Worm (Caenorhabditis elegans) whole organism, early embryonic: ENCODE measurements around the gene F36D3.1.
"Not testable (repeated sequence)": the region's sequence is repeated elsewhere in the genome, so short reads cannot be mapped to it uniquely, and the experiment has no call there.

Experiments
- B0310.2 ChIP-seq: sonication (generic microtip); optimal IDR thresholded peaks from 2 replicates; lab custom pipeline; 2016; ENCODE audit warnings: mild to moderate bottlenecking, missing genetic modification characterization, missing compliant biosample characterization
- F13C5.2 ChIP-seq: sonication (generic microtip); optimal IDR thresholded peaks from 2 replicates; lab custom pipeline; 2017; ENCODE audit warnings: mild to moderate bottlenecking, missing genetic modification characterization, inconsistent platforms, missing compliant biosample characterization
- aly-1 ChIP-seq: sonication (generic microtip); optimal IDR thresholded peaks from 2 replicates; lab custom pipeline; 2016; ENCODE audit warnings: missing genetic modification characterization, missing compliant biosample characterization
- ama-1 ChIP-seq: fragments of 150-350 bp; optimal IDR thresholded peaks from 2 replicates; lab custom pipeline; 2014
- ceh-13 ChIP-seq: fragments of 200-800 bp; sonication (Bioruptor generic); optimal IDR thresholded peaks from 2 replicates; lab custom pipeline; 2018; ENCODE audit warnings: mild to moderate bottlenecking, missing genetic modification characterization, missing compliant biosample characterization
- ceh-36 ChIP-seq: sonication (generic microtip); optimal IDR thresholded peaks from 2 replicates; lab custom pipeline; 2016; ENCODE audit warnings: missing genetic modification characterization, inconsistent platforms, missing compliant biosample characterization
- ets-7 ChIP-seq: sonication (generic microtip); optimal IDR thresholded peaks from 2 replicates; lab custom pipeline; 2016; ENCODE audit warnings: missing genotype, missing genetic modification characterization, missing compliant biosample characterization
- flt-1 ChIP-seq: fragments of 200-800 bp; sonication (Bioruptor generic); IDR thresholded peaks from 2 replicates; pipeline ENCODE4 v1.3.6; 2022; ENCODE audit warnings: missing genetic modification characterization, missing compliant biosample characterization
- hmbx-1 ChIP-seq: sonication (generic microtip); optimal IDR thresholded peaks from 2 replicates; lab custom pipeline; 2016; ENCODE audit warnings: mild to moderate bottlenecking, missing genetic modification characterization, missing compliant biosample characterization
- hmg-4 ChIP-seq: fragments of 200-800 bp; sonication (Bioruptor generic); optimal IDR thresholded peaks from 2 replicates; lab custom pipeline; 2018; ENCODE audit warnings: mild to moderate bottlenecking, missing genetic modification characterization, missing compliant biosample characterization
- hnd-1 ChIP-seq: sonication (generic microtip); optimal IDR thresholded peaks from 2 replicates; lab custom pipeline; 2016; ENCODE audit warnings: missing genetic modification characterization, missing compliant biosample characterization
- pes-1 ChIP-seq: fragments of 200-800 bp; sonication (Bioruptor generic); IDR thresholded peaks from 2 replicates; pipeline ENCODE4 v1.3.6; 2022; ENCODE audit warnings: missing genetic modification reagents, missing genetic modification characterization, missing compliant biosample characterization
- scrt-1 ChIP-seq: fragments of 200-800 bp; sonication (Bioruptor generic); IDR thresholded peaks from 2 replicates; pipeline ENCODE4 v1.3.6; 2022; ENCODE audit warnings: missing genetic modification characterization, missing compliant biosample characterization
- sea-1 ChIP-seq: fragments of 200-800 bp; sonication (Bioruptor generic); conservative IDR thresholded peaks from 2 replicates; pipeline ENCODE4 v1.3.6; 2022; ENCODE audit warnings: missing genetic modification characterization, missing compliant biosample characterization
- tbx-11 ChIP-seq: fragments of 200-800 bp; sonication (Bioruptor generic); IDR thresholded peaks from 2 replicates; pipeline ENCODE4 v1.3.6; 2022; ENCODE audit warnings: missing genetic modification characterization, missing compliant biosample characterization
- tbx-37 ChIP-seq: fragments of 200-800 bp; sonication (Bioruptor generic); conservative IDR thresholded peaks from 2 replicates; pipeline ENCODE4 v1.3.6; 2022; ENCODE audit warnings: missing genetic modification reagents, missing genetic modification characterization, missing compliant biosample characterization
- tra-4 ChIP-seq: sonication (generic microtip); optimal IDR thresholded peaks from 2 replicates; lab custom pipeline; 2017; ENCODE audit warnings: missing genetic modification characterization, missing compliant biosample characterization

The F36D3.1 gene

DNA sequence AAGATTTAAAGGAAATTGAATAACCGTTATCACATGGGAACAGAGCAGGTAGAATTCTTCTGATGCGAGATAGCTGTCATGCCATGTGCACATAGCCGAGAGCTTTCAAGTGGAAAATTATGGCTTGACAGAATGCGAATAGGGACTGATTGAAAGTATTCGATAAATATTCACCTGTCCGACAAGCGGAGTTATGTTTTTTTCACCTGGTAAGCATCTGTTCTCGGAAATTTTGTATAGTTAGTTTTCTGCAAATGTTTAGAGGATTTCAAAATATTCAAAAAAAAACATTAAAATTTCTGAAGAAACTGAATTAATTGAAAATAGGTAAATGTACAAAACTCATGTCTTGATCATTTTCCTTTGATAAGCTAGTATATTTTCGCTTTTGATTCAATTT lies 1.6 kb upstream of the F36D3.1 start, which contains the start of gene srh-136:
Gene srh-136 (minus strand): TSS at position 93 of the 400 bp plus-strand sequence.
- TF ChIP-seq tra-4 (tag; lab: Kevin White, UChicago) (no peak), ets-7 (tag; lab: Kevin White, UChicago) (no peak)

DNA sequence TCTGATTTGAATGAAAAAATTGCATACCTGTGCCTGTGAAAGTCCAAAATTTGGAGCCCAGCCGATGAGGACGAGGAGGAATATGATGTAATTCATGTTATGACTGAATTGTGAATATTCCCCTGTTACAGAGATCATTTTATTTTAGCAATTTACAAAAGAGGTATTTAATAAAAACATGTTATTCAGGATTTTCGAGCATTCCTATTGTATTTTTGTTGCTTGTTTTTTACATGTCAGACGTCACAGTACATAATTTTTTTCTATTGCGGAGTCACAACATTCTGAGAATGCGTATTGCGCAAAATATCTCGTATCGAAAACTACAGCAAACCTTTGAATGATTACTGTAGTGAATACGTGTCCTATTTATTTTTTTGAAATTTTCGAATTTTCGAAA lies 4.0 kb downstream of the F36D3.1 start, which contains the start of gene F36D3.14:
Gene F36D3.14 (minus strand): TSS at position 101 of the 400 bp plus-strand sequence.
- TF ChIP-seq ama-1 (lab: Kevin White, UChicago) (no peak), tbx-37 (GFP tag; lab: Robert Waterston, UW) (no peak), ceh-36 (tag; lab: Kevin White, UChicago) (no peak), scrt-1 (no peak), hmbx-1 (tag; lab: Kevin White, UChicago) (no peak)

DNA sequence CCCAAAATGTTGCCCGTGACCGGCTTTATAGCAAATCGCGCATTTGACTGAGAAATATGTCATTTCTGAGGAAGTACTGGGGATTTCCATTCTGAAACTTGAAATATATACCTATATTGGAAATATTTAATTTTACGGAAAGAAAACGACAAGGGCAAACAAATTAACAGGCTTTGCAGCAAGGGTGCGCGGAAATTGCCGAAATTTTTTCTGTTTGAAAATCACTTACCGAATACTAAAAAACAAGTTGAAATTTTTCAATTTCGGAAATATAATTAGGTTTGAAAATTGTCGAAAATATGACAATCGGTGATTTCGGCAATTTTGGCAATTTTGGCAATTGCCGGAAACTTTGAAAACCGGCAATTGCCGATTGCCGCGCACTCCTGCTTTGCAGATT lies 6.7 kb downstream of the F36D3.1 start, which contains the start of gene nhr-54:
Gene nhr-54 (minus strand): TSS at position 101 of the 400 bp plus-strand sequence.
- no peak for TF ChIP-seq sea-1 (GFP tag; lab: Robert Waterston, UW)
- no peak for TF ChIP-seq flt-1
- TF ChIP-seq tra-4 (tag; lab: Kevin White, UChicago), result no peak
- TF ChIP-seq scrt-1, result no peak
- TF ChIP-seq hmbx-1 (tag; lab: Kevin White, UChicago), result no peak
- no peak for TF ChIP-seq F13C5.2 (tag; lab: Kevin White, UChicago)
- TF ChIP-seq tbx-37 (GFP tag; lab: Robert Waterston, UW), result no peak
- TF ChIP-seq hmg-4 (GFP tag; lab: Kevin White, UChicago), result no peak
- no peak for TF ChIP-seq B0310.2 (tag; lab: Kevin White, UChicago)
- TF ChIP-seq ama-1 (lab: Kevin White, UChicago), result no peak
- TF ChIP-seq aly-1 (tag; lab: Kevin White, UChicago), result no peak
- no peak for TF ChIP-seq ets-7 (tag; lab: Kevin White, UChicago)
- no peak for TF ChIP-seq tbx-11 (GFP tag; lab: Robert Waterston, UW)

DNA sequence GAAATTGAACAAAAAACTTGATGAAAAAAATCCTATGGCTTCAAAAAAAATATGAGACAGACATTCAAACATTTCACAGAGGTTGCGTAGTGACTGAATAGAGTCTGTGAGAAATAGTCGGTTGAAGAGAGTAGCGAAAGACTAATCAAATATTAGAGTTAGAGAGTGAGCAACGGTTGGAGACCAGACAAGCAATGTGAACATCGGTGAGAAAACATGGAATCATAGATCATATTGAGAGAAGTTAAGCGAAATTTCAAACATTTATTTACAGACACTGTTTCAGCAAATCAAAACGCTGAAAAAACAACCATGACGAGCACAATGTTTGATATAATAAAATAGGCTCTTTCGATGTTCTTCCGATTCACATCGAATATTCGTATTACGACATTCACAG lies 7.5 kb downstream of the F36D3.1 start:
- TF ChIP-seq ceh-13, result no peak
- no peak for TF ChIP-seq flt-1
- TF ChIP-seq tbx-37 (GFP tag; lab: Robert Waterston, UW), result no peak
- no peak for TF ChIP-seq B0310.2 (tag; lab: Kevin White, UChicago)
- TF ChIP-seq aly-1 (tag; lab: Kevin White, UChicago), result no peak
- no peak for TF ChIP-seq hmbx-1 (tag; lab: Kevin White, UChicago)
- no peak for TF ChIP-seq scrt-1
- no peak for TF ChIP-seq ama-1 (lab: Kevin White, UChicago)
- TF ChIP-seq tra-4 (tag; lab: Kevin White, UChicago), result no peak
- no peak for TF ChIP-seq sea-1 (GFP tag; lab: Robert Waterston, UW)
- TF ChIP-seq F13C5.2 (tag; lab: Kevin White, UChicago), result no peak
- no peak for TF ChIP-seq ceh-36 (tag; lab: Kevin White, UChicago)
- no peak for TF ChIP-seq tbx-11 (GFP tag; lab: Robert Waterston, UW)
- no peak for TF ChIP-seq hmg-4 (GFP tag; lab: Kevin White, UChicago)

DNA sequence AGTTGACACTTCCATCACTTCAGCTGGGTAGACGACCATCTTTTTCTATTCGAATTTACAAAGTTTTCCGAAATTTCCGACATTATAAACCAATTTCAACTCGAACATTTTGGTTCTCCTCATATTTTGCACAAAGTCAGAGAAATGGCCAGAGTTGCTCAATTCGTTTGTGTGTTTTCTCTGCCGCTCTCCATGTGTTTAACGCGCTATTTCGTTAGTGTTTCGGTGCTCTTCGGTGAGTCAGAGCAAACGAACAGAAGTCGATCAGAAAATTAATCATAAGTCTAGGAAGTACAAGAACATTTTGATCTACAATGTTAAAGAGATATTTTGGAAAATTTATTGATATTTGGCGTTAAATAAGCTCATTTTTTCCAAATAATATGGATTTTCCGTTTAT lies 9.5 kb downstream of the F36D3.1 start, which contains the start of gene srr-3:
Gene srr-3 (minus strand): TSS at position 101 of the 400 bp plus-strand sequence.
- no peak for TF ChIP-seq sea-1 (GFP tag; lab: Robert Waterston, UW)
- TF ChIP-seq ama-1 (lab: Kevin White, UChicago), result no peak
- TF ChIP-seq ceh-36 (tag; lab: Kevin White, UChicago), result no peak
- TF ChIP-seq scrt-1, result no peak
- no peak for TF ChIP-seq ets-7 (tag; lab: Kevin White, UChicago)
- TF ChIP-seq hmg-4 (GFP tag; lab: Kevin White, UChicago), result no peak
- no peak for TF ChIP-seq B0310.2 (tag; lab: Kevin White, UChicago)
- no peak for TF ChIP-seq pes-1 (GFP tag; lab: Robert Waterston, UW)
- no peak for TF ChIP-seq tbx-37 (GFP tag; lab: Robert Waterston, UW)
- no peak for TF ChIP-seq flt-1
- TF ChIP-seq tbx-11 (GFP tag; lab: Robert Waterston, UW), result no peak
- no peak for TF ChIP-seq ceh-13
- no peak for TF ChIP-seq tra-4 (tag; lab: Kevin White, UChicago)
- no peak for TF ChIP-seq hnd-1
- no peak for TF ChIP-seq aly-1 (tag; lab: Kevin White, UChicago)
- no peak for TF ChIP-seq hmbx-1 (tag; lab: Kevin White, UChicago)

DNA sequence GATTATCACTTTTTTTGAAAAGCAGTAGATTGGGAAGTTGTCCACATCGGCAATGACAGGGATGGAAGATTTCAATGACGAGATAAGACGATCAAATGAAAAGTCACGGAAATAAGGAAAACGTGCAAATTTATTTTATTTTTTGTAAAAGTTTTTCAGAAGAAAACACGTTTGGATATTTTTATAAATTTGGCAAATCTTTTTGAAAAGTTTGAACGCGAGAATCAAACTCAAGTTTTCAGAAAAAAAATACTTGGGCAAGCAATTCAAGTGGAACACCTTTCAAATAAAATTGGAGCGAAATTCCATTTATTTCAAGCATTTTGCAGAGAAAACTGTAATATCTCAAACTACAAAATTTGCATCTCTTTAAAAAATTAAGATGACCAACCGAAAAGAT lies 16.0 kb downstream of the F36D3.1 start, which contains the start of gene F36D3.5:
Gene F36D3.5 (minus strand): TSS at position 101 of the 400 bp plus-strand sequence.
- not testable (repeated sequence) for TF ChIP-seq hnd-1; B0310.2 (tag; lab: Kevin White, UChicago); tra-4 (tag; lab: Kevin White, UChicago)

DNA sequence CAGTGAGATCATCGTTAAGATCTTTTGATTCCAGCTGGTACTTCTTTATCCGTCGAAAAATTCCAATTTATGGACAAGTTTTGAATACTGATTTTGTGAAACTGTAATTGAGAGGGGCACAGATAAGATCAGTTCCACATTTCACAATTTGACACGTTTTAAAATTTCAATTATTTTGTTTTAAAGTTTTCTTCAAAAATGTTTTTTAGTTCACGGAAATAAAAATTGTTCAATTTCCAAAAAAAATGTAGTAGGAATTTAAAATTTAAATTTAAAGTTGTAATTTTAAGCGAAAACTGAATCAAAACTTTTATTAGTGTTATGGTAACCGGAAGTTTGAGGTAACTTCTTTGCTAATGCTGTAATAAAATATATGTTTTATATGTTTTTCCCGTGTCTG lies 18.5 kb downstream of the F36D3.1 start, which contains the start of gene F36D3.4:
Gene F36D3.4 (minus strand): TSS at position 101 of the 400 bp plus-strand sequence.
- TF ChIP-seq hnd-1, result no peak
- TF ChIP-seq pes-1 (GFP tag; lab: Robert Waterston, UW), result no peak
- no peak for TF ChIP-seq flt-1
- TF ChIP-seq ceh-36 (tag; lab: Kevin White, UChicago), result no peak
- TF ChIP-seq sea-1 (GFP tag; lab: Robert Waterston, UW), result no peak
- TF ChIP-seq ceh-13, result no peak
- TF ChIP-seq hmbx-1 (tag; lab: Kevin White, UChicago), result no peak
- no peak for TF ChIP-seq tbx-37 (GFP tag; lab: Robert Waterston, UW)

DNA sequence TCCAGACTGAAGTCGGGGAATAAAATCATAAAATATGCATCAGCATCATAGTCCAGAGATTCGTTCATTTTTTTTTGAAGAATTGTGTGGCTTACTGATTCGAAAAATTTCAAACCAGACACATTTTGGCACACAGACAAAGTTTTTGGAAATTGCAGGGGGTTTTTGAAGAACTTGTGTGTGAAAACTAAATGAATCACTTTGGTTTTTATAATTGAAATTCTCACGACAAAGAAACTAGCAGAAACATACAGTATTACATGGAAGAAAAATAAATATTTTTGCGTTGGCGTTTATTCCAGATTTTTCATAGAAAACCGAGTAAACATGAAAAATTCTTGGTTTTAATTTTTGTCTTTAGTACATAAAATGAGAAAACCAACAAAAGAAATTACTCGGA lies 23.1 kb downstream of the F36D3.1 start, which contains the start of gene srw-34:
Gene srw-34 (minus strand): TSS at position 101 of the 400 bp plus-strand sequence.
- TF ChIP-seq tbx-37 (GFP tag; lab: Robert Waterston, UW), result no peak
- no peak for TF ChIP-seq scrt-1
- no peak for TF ChIP-seq tra-4 (tag; lab: Kevin White, UChicago)
- TF ChIP-seq ama-1 (lab: Kevin White, UChicago), result no peak
